Fruit fly (Drosophila melanogaster): Measurements from ENCODE around the gene CG4757.

The CG4757 gene

DNA sequence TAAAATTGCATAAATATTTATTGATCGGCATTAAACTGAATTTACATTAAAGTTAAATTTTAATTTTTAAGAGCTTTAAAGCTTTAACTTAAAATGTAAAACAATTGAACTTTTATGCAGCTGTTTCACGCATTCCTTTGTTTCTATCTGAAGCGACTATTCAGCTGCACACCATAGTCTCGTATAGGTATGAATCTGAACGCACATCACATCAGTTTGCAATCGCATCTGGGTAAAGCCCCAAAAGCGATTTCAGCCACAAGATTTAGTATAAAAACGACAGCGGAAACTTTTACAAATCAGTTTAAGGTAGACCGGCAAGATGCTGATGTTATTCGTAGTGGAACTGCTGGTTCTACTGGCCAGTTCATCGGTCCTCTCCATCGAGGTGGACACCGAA is at the start of gene CG4757:
CG4757 (plus strand) TSS at position 301 of the 400 bp plus-strand sequence.
- no peak for TF ChIP-seq CG5204 (GFP tag; optimal IDR thresholded peaks at IDR 0.05)

DNA sequence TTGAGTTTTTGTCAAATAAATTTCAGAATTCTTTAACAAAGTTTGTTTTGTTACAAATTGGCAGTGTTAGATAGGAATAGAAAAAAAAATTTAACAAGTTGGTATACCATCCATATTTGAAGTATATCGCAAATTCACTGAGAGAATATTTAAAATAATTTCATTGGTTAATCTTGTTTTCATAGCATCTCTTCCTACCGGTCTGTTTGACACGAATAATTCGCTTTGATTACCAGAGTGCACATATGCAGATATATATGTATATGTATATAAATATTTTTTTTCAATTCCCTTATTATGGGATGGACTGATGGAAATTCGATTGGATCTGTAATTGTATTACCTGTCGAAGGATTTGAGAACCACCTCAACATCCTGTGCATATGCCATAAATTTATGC is 45.4 kb upstream of the CG4757 start, which contains the start of gene SdhCL:
SdhCL (minus strand) TSS at position 101 of the 400 bp plus-strand sequence.
- TF ChIP-seq CG7045 (GFP tag; optimal IDR thresholded peaks at IDR 0.05) (no peak), cic (GFP tag; optimal IDR thresholded peaks at IDR 0.05) (no peak), Clk (GFP tag; optimal IDR thresholded peaks at IDR 0.05) (no peak)

DNA sequence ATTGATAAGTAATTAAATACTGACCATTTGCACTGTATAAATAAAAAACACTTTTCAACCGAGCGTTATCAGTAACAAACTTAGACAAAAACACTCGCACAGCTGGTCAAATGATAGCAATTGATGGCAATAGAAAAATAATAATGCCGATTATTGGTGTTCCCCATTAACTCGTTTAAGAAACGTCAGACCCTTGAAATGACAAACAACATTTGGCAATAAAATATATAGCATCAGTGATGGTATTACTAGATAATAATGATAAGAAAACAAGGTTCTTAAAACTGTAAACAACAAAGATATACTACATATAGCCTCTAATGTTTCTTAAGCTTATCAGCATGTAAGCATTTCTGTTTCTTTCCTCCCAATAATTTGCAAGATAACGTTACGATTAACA is 34.6 kb upstream of the CG4757 start:
- TF ChIP-seq CG5204 (GFP tag; optimal IDR thresholded peaks at IDR 0.05) (peak; percentile 39), CG11617 (GFP tag; optimal IDR thresholded peaks at IDR 0.05) (peak; percentile 2), CG33017 (tag; optimal IDR thresholded peaks at IDR 0.05) (peak; percentile 32), CG7101 (tag; optimal IDR thresholded peaks at IDR 0.05) (peak; percentile 27), CG14711 (tag; optimal IDR thresholded peaks at IDR 0.05) (peak; percentile 2), CG7045 (GFP tag; optimal IDR thresholded peaks at IDR 0.05) (peak; percentile 29), kay (GFP tag; ENCODE audit: borderline replicate concordance) (peak; percentile 68), cnc (optimal IDR thresholded peaks at IDR 0.05) (no peak), ovo (GFP tag; optimal IDR thresholded peaks at IDR 0.05) (no peak), cic (GFP tag; optimal IDR thresholded peaks at IDR 0.05) (peak; percentile 68), Mnt (GFP tag; optimal IDR thresholded peaks at IDR 0.05) (peak; percentile 3), toe (GFP tag; optimal IDR thresholded peaks at IDR 0.05) (no peak), Crg-1 (GFP tag; optimal IDR thresholded peaks at IDR 0.05) (no peak)

DNA sequence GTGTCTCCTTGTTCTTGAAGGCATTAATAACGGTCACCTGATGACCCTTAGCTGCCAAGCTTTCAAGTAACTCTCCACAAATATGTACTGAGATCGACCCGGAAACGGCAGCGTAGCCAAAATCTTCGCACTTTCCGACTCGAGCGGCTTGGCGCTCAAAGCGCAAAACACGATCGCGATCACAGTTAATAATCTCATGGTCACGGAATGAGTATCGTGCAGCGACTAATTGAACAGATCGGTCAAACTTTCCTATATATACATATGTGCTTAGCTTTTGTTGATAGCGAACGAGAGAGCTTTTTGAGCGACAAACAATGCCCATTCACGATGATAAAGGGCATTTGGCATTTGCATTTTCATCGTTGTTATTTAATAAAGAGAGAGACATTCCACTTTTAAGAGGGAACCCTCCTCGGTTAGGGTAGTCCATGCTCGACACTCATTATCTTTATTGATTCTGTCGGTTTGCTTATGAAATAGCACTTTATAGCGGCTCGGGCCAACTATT is 32.8 kb upstream of the CG4757 start, which contains the start of gene Ugt35C1:
Ugt35C1 (minus strand) TSS at position 213 of the 511 bp plus-strand sequence.
- TF ChIP-seq Mnt (GFP tag; optimal IDR thresholded peaks at IDR 0.05) (peak; percentile 12), pad (GFP tag; optimal IDR thresholded peaks at IDR 0.05) (no peak), CG11617 (GFP tag; optimal IDR thresholded peaks at IDR 0.05) (no peak), toe (GFP tag; optimal IDR thresholded peaks at IDR 0.05) (no peak), bab1 (GFP tag; optimal IDR thresholded peaks at IDR 0.05) (no peak), CG12768 (GFP tag; optimal IDR thresholded peaks at IDR 0.05) (no peak), tj (GFP tag; optimal IDR thresholded peaks at IDR 0.05) (no peak), ovo (GFP tag; optimal IDR thresholded peaks at IDR 0.05) (no peak), Hr96 (GFP tag; optimal IDR thresholded peaks at IDR 0.05) (peak; percentile 11), CG14711 (tag; optimal IDR thresholded peaks at IDR 0.05) (peak; percentile 44), CG7045 (GFP tag; optimal IDR thresholded peaks at IDR 0.05) (no peak), Clk (GFP tag; optimal IDR thresholded peaks at IDR 0.05) (no peak), kay (GFP tag; ENCODE audit: borderline replicate concordance) (no peak), cic (GFP tag; optimal IDR thresholded peaks at IDR 0.05) (peak; percentile 51), CG7101 (tag; optimal IDR thresholded peaks at IDR 0.05) (no peak), cnc (optimal IDR thresholded peaks at IDR 0.05) (peak; percentile 35 to 93), CG33017 (tag; optimal IDR thresholded peaks at IDR 0.05) (no peak), CG5204 (GFP tag; optimal IDR thresholded peaks at IDR 0.05) (no peak), Crg-1 (GFP tag; optimal IDR thresholded peaks at IDR 0.05) (no peak), CG1620 (GFP tag; optimal IDR thresholded peaks at IDR 0.05) (no peak)

DNA sequence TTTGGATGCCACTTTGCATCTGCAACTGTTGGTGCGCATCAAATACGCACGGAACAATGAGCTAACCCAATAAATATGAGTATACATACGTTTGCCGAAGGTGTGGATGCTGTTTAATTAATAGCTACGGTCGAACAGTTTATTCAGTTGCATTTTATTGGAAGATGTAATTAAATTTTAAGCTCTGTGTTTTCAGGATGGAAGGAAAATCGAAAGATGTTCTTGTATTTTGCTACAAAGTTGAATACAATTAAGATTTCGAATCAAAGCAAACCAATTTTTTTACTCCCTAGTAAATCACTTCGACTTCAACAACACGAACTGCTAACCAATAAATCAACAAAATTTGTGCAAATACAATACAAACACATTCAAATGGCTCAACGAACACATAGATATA is 24.1 kb upstream of the CG4757 start, which contains the start of gene mAcon2:
mAcon2 (plus strand) TSS at position 301 of the 400 bp plus-strand sequence.
- TF ChIP-seq CG12768 (GFP tag; optimal IDR thresholded peaks at IDR 0.05) (no peak), CG14711 (tag; optimal IDR thresholded peaks at IDR 0.05) (no peak), Hr96 (GFP tag; optimal IDR thresholded peaks at IDR 0.05) (no peak), kay (GFP tag; ENCODE audit: borderline replicate concordance) (no peak), CG33017 (tag; optimal IDR thresholded peaks at IDR 0.05) (no peak), bab1 (GFP tag; optimal IDR thresholded peaks at IDR 0.05) (no peak), CG5204 (GFP tag; optimal IDR thresholded peaks at IDR 0.05) (no peak), pad (GFP tag; optimal IDR thresholded peaks at IDR 0.05) (no peak), cic (GFP tag; optimal IDR thresholded peaks at IDR 0.05) (no peak), ovo (GFP tag; optimal IDR thresholded peaks at IDR 0.05) (no peak), Mnt (GFP tag; optimal IDR thresholded peaks at IDR 0.05) (no peak), tj (GFP tag; optimal IDR thresholded peaks at IDR 0.05) (no peak), cnc (optimal IDR thresholded peaks at IDR 0.05) (no peak), Clk (GFP tag; optimal IDR thresholded peaks at IDR 0.05) (no peak), Crg-1 (GFP tag; optimal IDR thresholded peaks at IDR 0.05) (no peak), CG7101 (tag; optimal IDR thresholded peaks at IDR 0.05) (no peak)

DNA sequence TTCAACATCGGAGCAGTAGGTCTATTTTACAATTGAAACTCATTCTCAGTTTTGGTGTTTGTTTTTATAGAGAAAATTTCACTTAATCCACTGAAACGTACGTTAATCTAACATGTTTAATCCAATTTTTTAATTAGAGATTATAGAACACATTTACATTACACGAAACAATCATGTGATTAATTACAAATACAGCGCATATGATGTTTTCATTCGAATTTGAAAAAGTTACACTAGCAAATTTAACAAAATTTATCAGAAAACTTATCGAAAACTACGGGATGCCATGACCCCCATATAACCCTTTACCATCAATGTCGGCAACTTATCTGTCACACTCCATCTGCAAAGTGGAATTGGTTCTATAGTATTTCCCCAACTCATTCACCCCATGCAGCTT is 15.9 kb upstream of the CG4757 start, which contains the start of gene CheA86a:
CheA86a (minus strand) TSS at position 101 of the 400 bp plus-strand sequence.
- TF ChIP-seq Hr96 (GFP tag; optimal IDR thresholded peaks at IDR 0.05): no peak
- TF ChIP-seq pad (GFP tag; optimal IDR thresholded peaks at IDR 0.05): no peak
- no peak for TF ChIP-seq bab1 (GFP tag; optimal IDR thresholded peaks at IDR 0.05)
- no peak for TF ChIP-seq CG5204 (GFP tag; optimal IDR thresholded peaks at IDR 0.05)
- no peak for TF ChIP-seq CG14711 (tag; optimal IDR thresholded peaks at IDR 0.05)
- TF ChIP-seq kay (GFP tag; ENCODE audit: borderline replicate concordance): no peak
- no peak for TF ChIP-seq CG33017 (tag; optimal IDR thresholded peaks at IDR 0.05)
- no peak for TF ChIP-seq cnc (optimal IDR thresholded peaks at IDR 0.05)
- TF ChIP-seq CG11617 (GFP tag; optimal IDR thresholded peaks at IDR 0.05): no peak
- TF ChIP-seq tj (GFP tag; optimal IDR thresholded peaks at IDR 0.05): no peak
- TF ChIP-seq Crg-1 (GFP tag; optimal IDR thresholded peaks at IDR 0.05): no peak
- no peak for TF ChIP-seq Mnt (GFP tag; optimal IDR thresholded peaks at IDR 0.05)
- no peak for TF ChIP-seq cic (GFP tag; optimal IDR thresholded peaks at IDR 0.05)
- TF ChIP-seq CG7101 (tag; optimal IDR thresholded peaks at IDR 0.05): no peak
- no peak for TF ChIP-seq CG7045 (GFP tag; optimal IDR thresholded peaks at IDR 0.05)
- TF ChIP-seq CG12768 (GFP tag; optimal IDR thresholded peaks at IDR 0.05): no peak
- TF ChIP-seq toe (GFP tag; optimal IDR thresholded peaks at IDR 0.05): no peak
- no peak for TF ChIP-seq ovo (GFP tag; optimal IDR thresholded peaks at IDR 0.05)
- TF ChIP-seq Clk (GFP tag; optimal IDR thresholded peaks at IDR 0.05): no peak
- no peak for TF ChIP-seq CG1620 (GFP tag; optimal IDR thresholded peaks at IDR 0.05)
